Worm (Caenorhabditis elegans): ENCODE measurements around the gene utp-20.

utp-20 gene

DNA sequence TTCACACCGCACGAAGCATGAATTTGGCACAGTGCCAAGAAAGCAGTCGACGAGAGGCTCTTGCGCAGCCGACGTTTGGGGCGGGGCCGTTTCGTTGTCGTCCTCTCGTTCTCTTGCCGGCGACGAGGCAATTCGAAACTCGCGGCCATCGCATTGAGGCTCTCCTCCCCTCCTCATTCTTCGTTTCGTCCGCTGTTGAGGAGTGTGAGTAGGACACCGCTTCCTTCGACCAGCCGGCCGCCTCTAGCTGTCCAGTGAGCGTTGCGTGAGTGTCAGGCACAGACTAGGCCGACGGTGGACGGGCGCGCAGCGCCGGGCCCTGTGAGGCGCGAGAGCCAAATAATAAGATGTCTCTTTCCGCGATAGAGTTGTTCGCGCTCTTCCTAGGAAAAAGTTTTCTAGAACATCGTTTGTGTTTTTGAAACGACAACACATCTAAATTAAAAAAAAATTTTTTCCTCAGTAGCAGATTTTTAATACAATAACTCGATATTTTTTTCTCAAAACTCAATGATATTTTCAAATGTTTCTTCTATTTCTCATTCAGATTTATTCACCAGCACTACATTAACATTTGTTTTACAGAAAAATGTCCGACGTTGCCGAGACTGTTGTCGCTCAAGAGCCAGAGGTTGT is 44.2 kb upstream of the utp-20 start, which contains the start of the genes T28D9.11 and T28D9.1:
Gene T28D9.11 (minus strand): TSS at position 177 of the 636 bp plus-strand sequence.
Gene T28D9.1 (plus strand): TSS at position 586 of the 636 bp plus-strand sequence.
- TF ChIP-seq mbf-1 (tag; optimal IDR thresholded peaks at IDR 0.05) (no peak), lin-11 (tag; optimal IDR thresholded peaks at IDR 0.05) (peak; percentile 60), ceh-16 (tag; optimal IDR thresholded peaks at IDR 0.05) (peak; percentile 5), elt-1 (tag; optimal IDR thresholded peaks at IDR 0.05) (no peak), unc-55 (GFP tag; optimal IDR thresholded peaks at IDR 0.05) (peak; percentile 66), dmd-4 (tag; optimal IDR thresholded peaks at IDR 0.05) (no peak), aly-2 (tag; optimal IDR thresholded peaks at IDR 0.05) (no peak), R02D3.7 (tag; optimal IDR thresholded peaks at IDR 0.05) (no peak), alr-1 (tag; optimal IDR thresholded peaks at IDR 0.05) (no peak), ztf-1 (GFP tag; conservative IDR thresholded peaks at IDR 0.05) (no peak), lin-39 (tag; optimal IDR thresholded peaks at IDR 0.05) (no peak), Y55F3AM.14 (GFP tag; optimal IDR thresholded peaks at IDR 0.05) (no peak), peb-1 (tag; optimal IDR thresholded peaks at IDR 0.05) (no peak), fos-1 (tag; optimal IDR thresholded peaks at IDR 0.05) (peak; percentile 34), nhr-6 (tag; optimal IDR thresholded peaks at IDR 0.05) (no peak), mdl-1 (tag; optimal IDR thresholded peaks at IDR 0.05) (peak; percentile 9 to 41), zag-1 (tag; optimal IDR thresholded peaks at IDR 0.05) (peak; percentile 40), unc-62 (GFP tag; optimal IDR thresholded peaks at IDR 0.05) (no peak), snpc-4 (tag; optimal IDR thresholded peaks at IDR 0.05) (peak; percentile 94), nhr-237 (tag; optimal IDR thresholded peaks at IDR 0.05) (no peak), ama-1 (optimal IDR thresholded peaks at IDR 0.05) (peak; percentile 23), sem-4 (tag; optimal IDR thresholded peaks at IDR 0.05) (no peak), lin-13 (GFP tag; optimal IDR thresholded peaks at IDR 0.05) (peak; percentile 19), sma-9 (GFP tag; optimal IDR thresholded peaks at IDR 0.05) (peak; percentile 7), sma-9 (tag; optimal IDR thresholded peaks at IDR 0.05) (no peak), C34F6.9 (tag; optimal IDR thresholded peaks at IDR 0.05) (peak; percentile 47), egl-27 (tag; optimal IDR thresholded peaks at IDR 0.05) (peak; percentile 9), lsy-2 (tag; optimal IDR thresholded peaks at IDR 0.05) (peak in 1 of 2 experiments; percentile 68), ceh-82 (tag; optimal IDR thresholded peaks at IDR 0.05) (no peak), crh-2 (tag; optimal IDR thresholded peaks at IDR 0.05) (peak; percentile 3), elt-3 (tag; optimal IDR thresholded peaks at IDR 0.05) (no peak), nhr-10 (tag; optimal IDR thresholded peaks at IDR 0.05) (no peak), mab-5 (tag; optimal IDR thresholded peaks at IDR 0.05) (no peak), nhr-21 (tag; optimal IDR thresholded peaks at IDR 0.05) (peak; percentile 45), unc-39 (tag; optimal IDR thresholded peaks at IDR 0.05) (peak; percentile 36), skn-1 (tag; optimal IDR thresholded peaks at IDR 0.05) (no peak), nhr-129 (tag; optimal IDR thresholded peaks at IDR 0.05) (peak; percentile 82), nhr-77 (tag; optimal IDR thresholded peaks at IDR 0.05) (no peak), F13H6.1 (tag; optimal IDR thresholded peaks at IDR 0.05) (peak; percentile 67), ztf-11 (tag; optimal IDR thresholded peaks at IDR 0.05) (no peak)

DNA sequence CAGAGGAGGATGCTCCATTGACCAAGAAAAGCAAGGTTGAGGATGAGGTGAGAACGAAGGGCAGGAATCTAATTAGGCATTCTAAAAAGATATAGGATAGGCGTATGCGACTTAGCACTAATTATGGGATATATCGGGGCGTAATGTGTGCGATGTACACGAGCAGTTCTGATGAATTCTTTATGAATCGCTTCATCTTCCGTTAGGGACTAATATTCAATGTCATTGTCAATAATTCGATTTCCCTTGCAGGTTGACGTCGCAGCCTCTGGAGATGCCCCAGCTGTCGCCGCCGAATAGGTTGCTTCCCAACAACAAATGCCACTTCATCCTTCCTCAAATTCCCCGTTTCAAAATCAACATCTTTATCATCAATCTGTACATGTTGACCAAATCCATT is 43.0 kb upstream of the utp-20 start:
- TF ChIP-seq unc-39 (tag; optimal IDR thresholded peaks at IDR 0.05) (no peak), snpc-4 (tag; optimal IDR thresholded peaks at IDR 0.05) (no peak), aly-2 (tag; optimal IDR thresholded peaks at IDR 0.05) (no peak), nhr-6 (tag; optimal IDR thresholded peaks at IDR 0.05) (no peak), unc-55 (GFP tag; optimal IDR thresholded peaks at IDR 0.05) (peak; percentile 9), R02D3.7 (tag; optimal IDR thresholded peaks at IDR 0.05) (no peak), gmeb-1 (tag; optimal IDR thresholded peaks at IDR 0.05) (no peak)

DNA sequence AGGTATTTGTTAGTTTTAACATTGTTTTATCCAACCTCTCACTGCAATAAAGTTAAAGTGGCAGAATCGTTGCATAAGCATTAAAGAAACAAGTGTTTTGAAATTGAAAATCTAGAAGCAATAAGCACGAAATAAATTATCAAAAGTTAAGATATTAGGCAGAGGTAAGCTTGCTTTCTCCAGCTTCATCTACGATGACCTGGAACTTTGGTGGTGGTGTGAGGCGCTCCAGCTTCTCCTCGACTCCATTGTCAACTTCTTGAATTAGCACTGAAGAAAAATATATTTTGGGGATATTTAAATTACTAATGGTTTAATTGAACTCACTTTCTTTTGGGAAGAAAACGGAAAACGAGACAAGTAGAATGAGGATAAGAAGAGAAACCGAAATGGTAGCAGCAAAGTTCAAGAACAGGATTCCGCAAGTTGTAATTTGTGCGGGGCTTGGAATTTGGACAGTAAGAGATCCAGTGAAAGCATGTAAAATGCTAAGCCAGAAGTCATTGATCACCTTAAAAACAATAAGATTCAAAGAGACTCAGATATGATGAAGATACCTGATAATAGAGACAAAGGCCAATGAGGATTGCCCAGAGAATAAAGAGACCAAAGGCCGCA is 42.4 kb upstream of the utp-20 start:
- TF ChIP-seq unc-39 (tag; optimal IDR thresholded peaks at IDR 0.05): no peak
- TF ChIP-seq lin-11 (tag; optimal IDR thresholded peaks at IDR 0.05): no peak
- no peak for TF ChIP-seq sem-4 (tag; optimal IDR thresholded peaks at IDR 0.05)
- no peak for TF ChIP-seq sma-3 (GFP tag; optimal IDR thresholded peaks at IDR 0.05)
- TF ChIP-seq nhr-6 (tag; optimal IDR thresholded peaks at IDR 0.05): no peak
- TF ChIP-seq egl-27 (tag; optimal IDR thresholded peaks at IDR 0.05): no peak
- TF ChIP-seq alr-1 (tag; optimal IDR thresholded peaks at IDR 0.05): no peak
- no peak for TF ChIP-seq gmeb-1 (tag; optimal IDR thresholded peaks at IDR 0.05)
- no peak for TF ChIP-seq ceh-16 (tag; optimal IDR thresholded peaks at IDR 0.05)
- no peak for TF ChIP-seq mdl-1 (tag; optimal IDR thresholded peaks at IDR 0.05)
- TF ChIP-seq peb-1 (tag; optimal IDR thresholded peaks at IDR 0.05): no peak
- TF ChIP-seq mab-5 (tag; optimal IDR thresholded peaks at IDR 0.05): no peak
- TF ChIP-seq elt-1 (tag; optimal IDR thresholded peaks at IDR 0.05): no peak
- no peak for TF ChIP-seq ztf-11 (tag; optimal IDR thresholded peaks at IDR 0.05)
- TF ChIP-seq R02D3.7 (tag; optimal IDR thresholded peaks at IDR 0.05): no peak
- no peak for TF ChIP-seq nhr-77 (tag; optimal IDR thresholded peaks at IDR 0.05)
- no peak for TF ChIP-seq lin-39 (tag; optimal IDR thresholded peaks at IDR 0.05)
- no peak for TF ChIP-seq elt-3 (tag; optimal IDR thresholded peaks at IDR 0.05)
- no peak for TF ChIP-seq dmd-4 (tag; optimal IDR thresholded peaks at IDR 0.05)
